Worm (Caenorhabditis elegans): ENCODE measurements around the gene hlh-3.
A peak's percentile ranks its signal among the peaks of the same experiment; 100 is the strongest.

The hlh-3 gene

DNA sequence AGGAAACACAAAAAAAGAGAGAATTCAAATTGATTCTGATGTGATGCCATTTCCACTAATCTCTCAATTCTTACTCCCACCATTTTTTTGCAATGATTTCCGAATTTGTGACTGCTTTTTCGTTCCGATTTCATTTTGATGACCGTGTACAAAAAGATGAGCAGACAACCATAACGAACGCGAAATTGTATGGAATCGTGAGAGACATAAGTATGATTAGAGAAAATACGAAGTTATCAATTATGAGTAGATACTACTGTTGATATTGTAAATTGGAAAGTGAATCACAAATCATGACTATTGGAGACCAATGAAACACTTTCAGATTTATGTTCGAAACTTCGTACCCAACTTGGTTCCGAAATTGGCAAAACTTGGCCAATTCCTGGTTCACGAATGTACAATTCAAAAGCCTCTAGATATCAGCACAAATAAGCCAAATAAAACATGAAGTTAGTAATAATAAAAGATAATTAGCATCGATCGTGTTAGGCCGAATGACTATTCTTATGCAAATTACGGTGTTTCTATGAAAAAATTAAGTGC is 25.1 kb downstream of the hlh-3 start:
- TF ChIP-seq pqm-1 (tag; optimal IDR thresholded peaks at IDR 0.05) = peak; percentile 59
- TF ChIP-seq sea-2 (GFP tag; optimal IDR thresholded peaks at IDR 0.05) = no peak
- peak; percentile 37 for TF ChIP-seq elt-2 (tag; optimal IDR thresholded peaks at IDR 0.05)

DNA sequence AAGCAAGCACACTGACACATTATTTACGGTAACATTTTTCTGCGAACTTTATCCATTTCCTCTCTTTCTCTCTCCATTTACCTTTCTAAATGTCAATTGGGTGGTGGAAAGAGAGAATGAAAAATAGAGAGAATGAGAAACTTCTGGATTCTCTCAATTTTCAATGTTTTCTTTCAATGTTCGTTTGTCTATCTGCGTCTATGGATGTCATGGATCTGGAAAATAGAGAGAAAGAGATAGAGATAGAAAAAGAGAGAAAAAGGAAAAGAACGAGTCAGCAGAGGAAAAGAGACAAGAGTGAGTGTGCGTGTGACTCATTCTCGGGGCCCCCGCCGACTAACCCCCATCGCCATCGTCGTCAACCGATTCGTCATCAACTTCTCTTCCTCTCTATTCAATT is 26.4 kb downstream of the hlh-3 start, which contains the start of gene jun-1:
jun-1 (plus strand) TSS at position 307 of the 400 bp plus-strand sequence.
- TF ChIP-seq fos-1 (tag; optimal IDR thresholded peaks at IDR 0.05) (peak; percentile 99), eor-1 (tag; optimal IDR thresholded peaks at IDR 0.05) (no peak), nhr-23 (tag; optimal IDR thresholded peaks at IDR 0.05) (peak; percentile 99), ceh-82 (tag; optimal IDR thresholded peaks at IDR 0.05) (peak; percentile 54), lin-39 (tag; optimal IDR thresholded peaks at IDR 0.05) (peak; percentile 52), ceh-9 (tag; optimal IDR thresholded peaks at IDR 0.05) (no peak), mml-1 (tag; optimal IDR thresholded peaks at IDR 0.05) (no peak), aly-2 (tag; optimal IDR thresholded peaks at IDR 0.05) (no peak), lin-15B (tag; optimal IDR thresholded peaks at IDR 0.05) (peak; percentile 53), egl-27 (tag; optimal IDR thresholded peaks at IDR 0.05) (peak; percentile 64), ceh-28 (tag; optimal IDR thresholded peaks at IDR 0.05) (peak; percentile 83), elt-1 (tag; optimal IDR thresholded peaks at IDR 0.05) (peak; percentile 39), mdl-1 (tag; optimal IDR thresholded peaks at IDR 0.05) (peak; percentile 52), ztf-11 (tag; optimal IDR thresholded peaks at IDR 0.05) (no peak), ceh-16 (tag; optimal IDR thresholded peaks at IDR 0.05) (no peak), fkh-2 (tag; optimal IDR thresholded peaks at IDR 0.05) (no peak), nfya-1 (tag; optimal IDR thresholded peaks at IDR 0.05; ENCODE audit: insufficient read depth) (peak; percentile 82), unc-62 (GFP tag; optimal IDR thresholded peaks at IDR 0.05) (peak; percentile 55), ama-1 (optimal IDR thresholded peaks at IDR 0.05) (no peak), nhr-12 (tag; optimal IDR thresholded peaks at IDR 0.05) (no peak), nhr-237 (tag; optimal IDR thresholded peaks at IDR 0.05) (no peak), nhr-77 (tag; optimal IDR thresholded peaks at IDR 0.05) (peak; percentile 38), nhr-76 (tag; optimal IDR thresholded peaks at IDR 0.05) (no peak), zag-1 (tag; optimal IDR thresholded peaks at IDR 0.05) (no peak), R02D3.7 (tag; optimal IDR thresholded peaks at IDR 0.05) (peak; percentile 37), jun-1 (tag; optimal IDR thresholded peaks at IDR 0.05) (no peak), unc-39 (tag; optimal IDR thresholded peaks at IDR 0.05) (no peak), sea-2 (GFP tag; optimal IDR thresholded peaks at IDR 0.05) (no peak), lsy-12 (tag; optimal IDR thresholded peaks at IDR 0.05) (peak; percentile 74), nhr-11 (tag; optimal IDR thresholded peaks at IDR 0.05) (peak; percentile 56), nhr-43 (tag; optimal IDR thresholded peaks at IDR 0.05; ENCODE audit: poor library complexity, severe bottlenecking) (peak; percentile 82), skn-1 (tag; optimal IDR thresholded peaks at IDR 0.05) (peak; percentile 54), nhr-25 (tag; optimal IDR thresholded peaks at IDR 0.05) (peak; percentile 90), elt-2 (tag; optimal IDR thresholded peaks at IDR 0.05) (no peak), egl-5 (tag; optimal IDR thresholded peaks at IDR 0.05) (no peak), nhr-28 (tag; optimal IDR thresholded peaks at IDR 0.05) (no peak), hmg-11 (tag; optimal IDR thresholded peaks at IDR 0.05) (peak; percentile 67), nhr-67 (tag; optimal IDR thresholded peaks at IDR 0.05) (no peak), pqm-1 (tag; optimal IDR thresholded peaks at IDR 0.05) (peak; percentile 23), tbx-2 (tag; optimal IDR thresholded peaks at IDR 0.05) (peak; percentile 38), daf-12 (tag; optimal IDR thresholded peaks at IDR 0.05) (no peak), ZK546.5 (tag; optimal IDR thresholded peaks at IDR 0.05) (no peak), snpc-4 (tag; optimal IDR thresholded peaks at IDR 0.05) (peak; percentile 39), ztf-4 (tag; optimal IDR thresholded peaks at IDR 0.05) (no peak), pha-4 (tag; optimal IDR thresholded peaks at IDR 0.05) (peak; percentile 98), fkh-10 (GFP tag; optimal IDR thresholded peaks at IDR 0.05) (peak; percentile 22), elt-3 (tag; optimal IDR thresholded peaks at IDR 0.05) (peak in 2 of 3 experiments; percentile 9 to 57)
